Worm (Caenorhabditis elegans) whole organism, L2 larva: Measurements from ENCODE around the gene F11D11.6.

ENCODE experiments used
- ceh-16 ChIP-seq: fragments of 150-350 bp; optimal IDR thresholded peaks from 2 replicates; lab custom pipeline; 2014; ENCODE audit warnings: missing biosample characterization, missing genetic modification characterization
- sem-4 ChIP-seq: fragments of 150-350 bp; optimal IDR thresholded peaks from 2 replicates; lab custom pipeline; 2014; ENCODE audit warnings: missing biosample characterization, missing genetic modification reagents, missing genetic modification characterization

DNA sequence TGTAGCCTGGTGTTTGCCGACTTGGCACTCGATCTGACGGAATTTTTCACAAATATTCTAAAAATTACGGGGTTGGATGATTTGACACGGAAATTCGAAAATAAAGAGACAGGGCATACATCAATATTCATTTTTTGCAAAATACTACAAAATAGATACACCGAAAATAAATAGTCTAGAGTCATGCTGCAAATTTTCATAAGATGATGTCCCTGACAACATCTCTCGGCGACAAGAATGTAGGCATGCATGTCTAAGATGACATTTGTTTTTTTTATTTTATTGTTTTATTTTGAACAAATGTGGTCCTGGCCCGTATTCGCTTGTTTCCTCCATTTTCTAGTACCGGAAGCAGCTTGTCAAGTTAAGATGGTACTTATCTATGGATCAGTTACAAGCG lies 18.5 kb upstream of the F11D11.6 start, which contains the start of gene clec-256:
- TF ChIP-seq ceh-16 (tag; lab: Kevin White, UChicago) (no peak), sem-4 (tag; lab: Kevin White, UChicago) (no peak)
